Worm (Caenorhabditis elegans) whole organism, late embryonic: ENCODE measurements around the gene gtf-2H2C.

ENCODE experiments used
- K02D7.2 ChIP-seq: sonication (generic microtip); optimal IDR thresholded peaks from 2 replicates; lab custom pipeline; 2017; ENCODE audit warnings: mild to moderate bottlenecking, missing genetic modification characterization, missing compliant biosample characterization
- K09A11.1 ChIP-seq: sonication (generic microtip); optimal IDR thresholded peaks from 2 replicates; lab custom pipeline; 2017; ENCODE audit warnings: antibody characterized with exemption, mild to moderate bottlenecking, missing genetic modification characterization, missing compliant biosample characterization; ENCODE audit not compliant: insufficient read depth
- Y22D7AL.16 ChIP-seq: sonication (generic microtip); optimal IDR thresholded peaks from 2 replicates; lab custom pipeline; 2016; ENCODE audit warnings: missing genetic modification characterization, missing compliant biosample characterization
- ceh-31 ChIP-seq: sonication (generic microtip); optimal IDR thresholded peaks from 2 replicates; lab custom pipeline; 2016; ENCODE audit warnings: missing genetic modification characterization, missing compliant biosample characterization
- che-1 ChIP-seq: sonication (generic microtip); optimal IDR thresholded peaks from 2 replicates; lab custom pipeline; 2016; ENCODE audit warnings: mild to moderate bottlenecking, missing genetic modification characterization, missing compliant biosample characterization
- elt-2 ChIP-seq: sonication (generic microtip); optimal IDR thresholded peaks from 2 replicates; lab custom pipeline; 2016; ENCODE audit warnings: missing genetic modification reagents, missing genetic modification characterization, missing compliant biosample characterization
- nfya-1 ChIP-seq: sonication (generic microtip); optimal IDR thresholded peaks from 2 replicates; lab custom pipeline; 2017; ENCODE audit warnings: missing genetic modification characterization, mild to moderate bottlenecking, missing compliant biosample characterization, antibody characterized with exemption, moderate library complexity
- pat-9 ChIP-seq: fragments of 200-800 bp; sonication (Bioruptor generic); optimal IDR thresholded peaks from 2 replicates; lab custom pipeline; 2018; ENCODE audit warnings: mild to moderate bottlenecking, missing genetic modification characterization, moderate library complexity, missing compliant biosample characterization
- sox-2 ChIP-seq: fragments of 200-800 bp; sonication (Bioruptor generic); IDR thresholded peaks from 2 replicates; pipeline ENCODE4 v1.3.6; 2022; ENCODE audit warnings: missing genetic modification reagents, missing genetic modification characterization, missing compliant biosample characterization
- unc-3 ChIP-seq, 2 experiments: fragments of 200-800 bp in 1 of 2; sonication (Bioruptor generic) in 1 of 2; sonication (generic microtip) in 1 of 2; conservative IDR thresholded peaks in 1 of 2; optimal IDR thresholded peaks in 1 of 2; 2 replicates each; pipeline versions ENCODE4 v1.3.6 to Lab custom; 2016 to 2022; ENCODE audit warnings: missing compliant biosample characterization in 2 of 2, missing genetic modification characterization in 2 of 2, missing genetic modification reagents in 1 of 2

DNA sequence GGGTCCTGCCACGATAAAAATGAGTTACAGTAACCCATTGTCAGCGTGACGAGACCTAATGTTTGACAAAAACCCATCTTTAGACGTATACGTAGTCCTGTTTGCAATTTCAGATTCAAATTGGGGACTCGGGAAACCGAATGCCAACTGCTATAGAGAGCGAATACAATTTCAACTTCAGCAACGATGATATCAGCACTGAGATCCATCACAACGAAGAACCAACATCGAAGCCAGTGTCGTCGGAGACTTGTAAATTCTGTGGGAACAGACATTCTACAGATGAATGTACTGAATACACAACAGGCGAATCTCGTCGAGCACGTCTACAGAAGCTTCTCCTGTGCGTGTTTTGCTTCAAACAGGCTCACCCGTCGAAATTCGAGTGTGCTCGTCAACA is 5.0 kb downstream of the gtf-2H2C start:
- TF ChIP-seq Y22D7AL.16 (tag; lab: Kevin White, UChicago) (no peak), elt-2 (tag; lab: Kevin White, UChicago) (no peak), ceh-31 (tag; lab: Kevin White, UChicago) (no peak), che-1 (tag; lab: Kevin White, UChicago) (no peak), sox-2 (GFP tag; lab: Robert Waterston, UW) (no peak), nfya-1 (no peak), K09A11.1 (tag; lab: Kevin White, UChicago) (no peak), unc-3 (GFP tag; conservative IDR thresholded peaks at IDR 0.05; lab: Robert Waterston, UW) (no peak), unc-3 (tag; optimal IDR thresholded peaks at IDR 0.05; lab: Kevin White, UChicago) (no peak), K02D7.2 (tag; lab: Kevin White, UChicago) (no peak), pat-9 (tag; lab: Kevin White, UChicago) (no peak)
